Worm (Caenorhabditis elegans) whole organism, L4 larva: Measurements from ENCODE around the gene F17C11.2.

Source experiments
- arid-1 ChIP-seq: fragments of 200-800 bp; sonication (Bioruptor generic); conservative IDR thresholded peaks from 2 replicates; pipeline ENCODE4 v1.3.6; 2022; ENCODE audit warnings: missing genetic modification reagents, missing genetic modification characterization, missing compliant biosample characterization
- ceh-20 ChIP-seq: fragments of 200-800 bp; sonication (Bioruptor generic); IDR thresholded peaks from 2 replicates; pipeline ENCODE4 v1.3.6; 2022; ENCODE audit warnings: missing genetic modification reagents, missing genetic modification characterization, missing compliant biosample characterization
- dmd-6 ChIP-seq: fragments of 200-800 bp; sonication (Bioruptor generic); IDR thresholded peaks from 2 replicates; pipeline ENCODE4 v1.3.6; 2022; ENCODE audit warnings: missing genetic modification reagents, missing genetic modification characterization, missing compliant biosample characterization
- dpl-1 ChIP-seq: fragments of 150-350 bp; optimal IDR thresholded peaks from 2 replicates; lab custom pipeline; 2014; ENCODE audit warnings: missing biosample characterization, missing genetic modification reagents, missing genetic modification characterization
- egl-27 ChIP-seq: sonication (generic microtip); optimal IDR thresholded peaks from 3 replicates; lab custom pipeline; 2017; ENCODE audit warnings: missing biosample characterization, missing genetic modification reagents, missing genetic modification characterization
- lsy-2 ChIP-seq, 2 experiments: fragments of 150-350 bp in 1 of 2; sonication (generic microtip) in 1 of 2; optimal IDR thresholded peaks; 2 replicates each; lab custom pipeline; 2014 to 2017; ENCODE audit warnings: missing biosample characterization in 2 of 2, missing genetic modification characterization in 2 of 2
- nhr-11 ChIP-seq: fragments of 150-350 bp; optimal IDR thresholded peaks from 2 replicates; lab custom pipeline; 2014; ENCODE audit warnings: missing biosample characterization, missing genetic modification characterization
- unc-39 ChIP-seq: sonication (generic microtip); optimal IDR thresholded peaks from 2 replicates; lab custom pipeline; 2017; ENCODE audit warnings: missing biosample characterization, missing genetic modification characterization

ce11 chrV:10936681-10937080 is 11.3 kb upstream of the F17C11.2 start, which contains the start of gene F17C11.12:
- no peak for TF ChIP-seq lsy-2 (tag; optimal IDR thresholded peaks at IDR 0.05; lab: Kevin White, UChicago)
- no peak for TF ChIP-seq arid-1
- TF ChIP-seq ceh-20 (GFP tag; lab: Robert Waterston, UW): no peak
- no peak for TF ChIP-seq nhr-11 (tag; lab: Kevin White, UChicago)
- TF ChIP-seq unc-39 (tag; lab: Kevin White, UChicago): no peak
- no peak for TF ChIP-seq dpl-1 (GFP tag; lab: Kevin White, UChicago)
- no peak for TF ChIP-seq egl-27 (tag; lab: Kevin White, UChicago)
- peak; percentile 59 for TF ChIP-seq dmd-6 (GFP tag; lab: Robert Waterston, UW)
